Worm (Caenorhabditis elegans): ENCODE data around the gene maa-1.

- TF ChIP-seq sptf-1 (tag; optimal IDR thresholded peaks at IDR 0.05) (no peak), elt-1 (tag; optimal IDR thresholded peaks at IDR 0.05; ENCODE audit: borderline replicate concordance, insufficient read depth) (no peak), ztf-11 (tag; optimal IDR thresholded peaks at IDR 0.05) (no peak), nhr-2 (tag; optimal IDR thresholded peaks at IDR 0.05) (no peak), unc-62 (GFP tag; optimal IDR thresholded peaks at IDR 0.05) (no peak), blmp-1 (tag; optimal IDR thresholded peaks at IDR 0.05) (peak; percentile 10), ceh-43 (GFP tag; optimal IDR thresholded peaks at IDR 0.05) (no peak), nhr-12 (tag; optimal IDR thresholded peaks at IDR 0.05) (no peak), zip-8 (tag; optimal IDR thresholded peaks at IDR 0.05) (no peak), snpc-4 (tag; optimal IDR thresholded peaks at IDR 0.05) (no peak)
Observed at ce11 chrIII:11811839-11812238, 10.5 kb downstream of the maa-1 start.
